Fruit fly (Drosophila melanogaster): ENCODE measurements around the gene Prx1.
A peak's percentile ranks its signal among the peaks of the same experiment; 100 is the strongest.

dm6 chr3L:15187782-15188181, 19.9 kb upstream of the Prx1 start:
- TF ChIP-seq Ets96B (tag; optimal IDR thresholded peaks at IDR 0.05): peak; percentile 49
- no peak for TF ChIP-seq CG4318 (GFP tag; optimal IDR thresholded peaks at IDR 0.05)
- TF ChIP-seq OdsH (GFP tag; optimal IDR thresholded peaks at IDR 0.05): peak; percentile 19
- TF ChIP-seq Eip78C (GFP tag): peak; percentile 69
- peak; percentile 5 for TF ChIP-seq Eip75B (GFP tag; optimal IDR thresholded peaks at IDR 0.05)
- peak in 1 of 2 experiments; percentile 43 for TF ChIP-seq salr (GFP tag; optimal IDR thresholded peaks at IDR 0.05)
- no peak for TF ChIP-seq CG11762 (GFP tag; optimal IDR thresholded peaks at IDR 0.05; ENCODE audit: insufficient read depth)
- TF ChIP-seq Hr39 (GFP tag; optimal IDR thresholded peaks at IDR 0.05): no peak
- no peak for TF ChIP-seq CG8119 (GFP tag; IDR thresholded peaks at IDR 0.05)
- no peak for TF ChIP-seq Sox14 (GFP tag; optimal IDR thresholded peaks at IDR 0.05)
- no peak for TF ChIP-seq Met (GFP tag; optimal IDR thresholded peaks at IDR 0.05)
- no peak for TF ChIP-seq CG1621 (tag; optimal IDR thresholded peaks at IDR 0.05)

Data from whole organism, prepupa.